Fruit fly (Drosophila melanogaster): Measurements from ENCODE around the gene CG6195.
A peak's percentile ranks its signal among the peaks of the same experiment; 100 is the strongest.

dm6 chr3R:19648289-19648916, at the start of gene CG6195, which contains the start of gene CG31220:
- TF ChIP-seq CG9948 (tag; optimal IDR thresholded peaks at IDR 0.05) (no peak), D1 (tag; optimal IDR thresholded peaks at IDR 0.05) (no peak), CG8159 (tag; optimal IDR thresholded peaks at IDR 0.05) (no peak), Snoo (tag; optimal IDR thresholded peaks at IDR 0.05) (no peak), CG10348 (GFP tag; IDR thresholded peaks at IDR 0.05) (no peak), CG4496 (GFP tag; IDR thresholded peaks at IDR 0.05) (peak; percentile 31; the same call in 1 of the 3 replicates), CG15710 (tag; optimal IDR thresholded peaks at IDR 0.05) (no peak), CG12605 (GFP tag; IDR thresholded peaks at IDR 0.05) (no peak), Pif1B (GFP tag; optimal IDR thresholded peaks at IDR 0.05) (no peak), EcR (GFP tag; optimal IDR thresholded peaks at IDR 0.05) (no peak), gl (tag; optimal IDR thresholded peaks at IDR 0.05) (no peak), Ets98B (GFP tag; IDR thresholded peaks at IDR 0.05) (no peak), fd96Ca (GFP tag; IDR thresholded peaks at IDR 0.05) (no peak), CG17806 (tag; optimal IDR thresholded peaks at IDR 0.05) (no peak)

Measured in whole organism, pupa.